Worm (Caenorhabditis elegans): ENCODE measurements around the gene C36B7.6.

DNA sequence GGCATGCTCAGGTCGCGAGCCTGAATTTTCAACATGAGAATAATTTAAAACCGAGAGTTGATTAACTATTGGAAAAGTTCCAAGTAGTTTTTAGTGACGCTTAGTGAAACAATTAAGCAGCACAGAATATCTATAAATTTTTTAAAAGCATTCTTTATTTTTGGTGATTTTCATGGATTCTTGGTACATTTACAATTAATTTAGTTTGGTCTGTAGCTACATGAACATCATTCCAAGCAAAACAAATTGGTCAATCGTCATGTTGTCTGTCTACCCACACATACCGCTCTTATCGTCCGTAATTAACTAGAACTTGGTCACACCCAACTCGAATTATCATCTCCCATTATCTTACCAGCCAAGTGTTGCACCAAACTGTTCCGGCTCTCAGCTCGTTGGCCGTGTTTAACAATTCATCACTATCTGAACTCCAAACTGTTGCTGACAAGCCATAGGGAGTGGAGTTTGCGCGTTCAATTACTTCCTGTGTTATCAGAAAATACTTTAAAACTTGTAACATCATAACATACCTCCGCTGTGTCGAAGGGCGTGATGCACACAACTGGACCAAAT is 40.6 kb upstream of the C36B7.6 start:
- no peak for TF ChIP-seq egrh-3 (GFP tag; IDR thresholded peaks at IDR 0.05)
- TF ChIP-seq attf-5 (GFP tag; optimal IDR thresholded peaks at IDR 0.05) = no peak
- no peak for TF ChIP-seq ZK185.1 (tag; optimal IDR thresholded peaks at IDR 0.05; ENCODE audit: poor library complexity, severe bottlenecking)
- no peak for TF ChIP-seq attf-3 (GFP tag; conservative IDR thresholded peaks at IDR 0.05)
- no peak for TF ChIP-seq F52B5.7 (tag; optimal IDR thresholded peaks at IDR 0.05)
